Fruit fly (Drosophila melanogaster) whole organism, embryonic: ENCODE measurements around the gene Moca-cyp.

Source experiments
- Atf6 ChIP-seq: fragments of 200-800 bp; sonication (Bioruptor generic); IDR thresholded peaks from 2 replicates; pipeline ENCODE4 v1.3.6; 2022; ENCODE audit warnings: missing biosample characterization, missing genetic modification characterization
- BEAF-32 ChIP-seq: fragments of 200-800 bp; sonication (Bioruptor generic); optimal IDR thresholded peaks from 3 replicates; lab custom pipeline; 2017; ENCODE audit warnings: missing biosample characterization, missing genetic modification characterization, mild to moderate bottlenecking, moderate library complexity, missing genetic modification reagents
- CG10209 ChIP-seq: fragments of 200-800 bp; sonication (Bioruptor generic); optimal IDR thresholded peaks from 3 replicates; lab custom pipeline; 2017; ENCODE audit warnings: missing biosample characterization, mild to moderate bottlenecking, missing genetic modification characterization, missing genetic modification reagents
- CG10321 ChIP-seq: fragments of 200-800 bp; sonication (Bioruptor generic); IDR thresholded peaks from 2 replicates; pipeline ENCODE4 v1.3.6; 2022; ENCODE audit warnings: missing biosample characterization, missing genetic modification characterization
- CG10654 ChIP-seq: fragments of 200-800 bp; sonication (Bioruptor generic); optimal IDR thresholded peaks from 2 replicates; lab custom pipeline; 2016; ENCODE audit warnings: missing biosample characterization, missing genetic modification characterization
- CG11456 ChIP-seq: fragments of 200-800 bp; sonication (Bioruptor generic); IDR thresholded peaks from 3 replicates; pipeline ENCODE4 v1.3.6; 2022; ENCODE audit warnings: missing biosample characterization, missing genetic modification characterization
- CG12942 ChIP-seq: fragments of 200-800 bp; sonication (Bioruptor generic); optimal IDR thresholded peaks from 3 replicates; lab custom pipeline; 2016; ENCODE audit warnings: missing biosample characterization, missing genetic modification characterization
- CG13894 ChIP-seq: fragments of 200-800 bp; sonication (Bioruptor generic); optimal IDR thresholded peaks from 3 replicates; lab custom pipeline; 2018; ENCODE audit warnings: missing biosample characterization, mild to moderate bottlenecking, missing genetic modification characterization, moderate library complexity
- CG14710 ChIP-seq: fragments of 200-800 bp; sonication (Bioruptor generic); optimal IDR thresholded peaks from 3 replicates; lab custom pipeline; 2019; ENCODE audit warnings: missing biosample characterization, mild to moderate bottlenecking, missing genetic modification characterization, moderate library complexity
- CG17328 ChIP-seq: fragments of 200-800 bp; sonication (Bioruptor generic); IDR thresholded peaks from 2 replicates; pipeline ENCODE4 v1.3.6; 2022; ENCODE audit warnings: missing biosample characterization, missing genetic modification characterization
- CG1792 ChIP-seq: fragments of 200-800 bp; sonication (Bioruptor generic); optimal IDR thresholded peaks from 2 replicates; lab custom pipeline; 2016; ENCODE audit warnings: missing biosample characterization, missing genetic modification characterization
- CG3281 ChIP-seq: fragments of 200-800 bp; sonication (Bioruptor generic); optimal IDR thresholded peaks from 3 replicates; lab custom pipeline; 2017; ENCODE audit warnings: missing biosample characterization, mild to moderate bottlenecking, missing genetic modification characterization
- CG3847 ChIP-seq: fragments of 200-800 bp; sonication (Bioruptor generic); IDR thresholded peaks from 2 replicates; pipeline ENCODE4 v1.3.6; 2022; ENCODE audit warnings: missing biosample characterization, missing genetic modification characterization
- CG4328 ChIP-seq: fragments of 200-800 bp; sonication (Bioruptor generic); optimal IDR thresholded peaks from 3 replicates; lab custom pipeline; 2017; ENCODE audit warnings: missing biosample characterization, missing genetic modification reagents, missing genetic modification characterization
- CG9797 ChIP-seq: fragments of 200-800 bp; sonication (Bioruptor generic); optimal IDR thresholded peaks from 3 replicates; lab custom pipeline; 2018; ENCODE audit warnings: missing biosample characterization, mild to moderate bottlenecking, missing genetic modification characterization
- CrebB ChIP-seq: fragments of 200-800 bp; sonication (Bioruptor generic); optimal IDR thresholded peaks from 3 replicates; lab custom pipeline; 2018; ENCODE audit warnings: missing biosample characterization, mild to moderate bottlenecking, missing genetic modification characterization
- Dip3 ChIP-seq: fragments of 200-800 bp; sonication (Bioruptor generic); optimal IDR thresholded peaks from 3 replicates; lab custom pipeline; 2016; ENCODE audit warnings: missing biosample characterization, missing genetic modification characterization
- NFAT ChIP-seq: fragments of 200-800 bp; sonication (Bioruptor generic); IDR thresholded peaks from 2 replicates; pipeline ENCODE4 v1.3.6; 2022; ENCODE audit warnings: missing biosample characterization, missing genetic modification characterization
- Neu2 ChIP-seq: fragments of 200-800 bp; sonication (Bioruptor generic); optimal IDR thresholded peaks from 3 replicates; lab custom pipeline; 2016; ENCODE audit warnings: missing biosample characterization, missing genetic modification characterization, borderline replicate concordance
- Oli ChIP-seq: fragments of 200-800 bp; sonication (Bioruptor generic); optimal IDR thresholded peaks from 2 replicates; lab custom pipeline; 2018; ENCODE audit warnings: missing biosample characterization, mild to moderate bottlenecking, missing genetic modification characterization, moderate library complexity
- Six4 ChIP-seq: fragments of 200-800 bp; sonication (Bioruptor generic); optimal IDR thresholded peaks from 2 replicates; lab custom pipeline; 2016; ENCODE audit warnings: missing biosample characterization, missing genetic modification characterization
- Vsx1 ChIP-seq: fragments of 200-800 bp; sonication (Bioruptor generic); optimal IDR thresholded peaks from 2 replicates; lab custom pipeline; 2017; ENCODE audit warnings: missing biosample characterization, mild to moderate bottlenecking, missing genetic modification characterization, missing genetic modification reagents
- Xbp1 ChIP-seq: fragments of 200-800 bp; sonication (Bioruptor generic); optimal IDR thresholded peaks from 3 replicates; lab custom pipeline; 2016; ENCODE audit warnings: missing biosample characterization, mild to moderate bottlenecking, missing genetic modification characterization
- abd-A ChIP-seq: fragments of 200-800 bp; sonication (Bioruptor generic); optimal IDR thresholded peaks from 3 replicates; lab custom pipeline; 2019; ENCODE audit warnings: missing biosample characterization, mild to moderate bottlenecking, missing genetic modification characterization, moderate library complexity
- cad ChIP-seq: fragments of >200 bp; optimal IDR thresholded peaks from 2 replicates; lab custom pipeline; 2017; ENCODE audit warnings: missing biosample characterization, missing genetic modification characterization
- cas ChIP-seq: fragments of 200-800 bp; sonication (Bioruptor generic); IDR thresholded peaks from 2 replicates; pipeline ENCODE4 v1.3.6; 2022; ENCODE audit warnings: missing biosample characterization, missing genetic modification characterization
- croc ChIP-seq: fragments of 200-800 bp; sonication (Bioruptor generic); conservative IDR thresholded peaks from 3 replicates; pipeline ENCODE4 v1.3.6; 2022; ENCODE audit warnings: missing biosample characterization, missing genetic modification characterization
- crol ChIP-seq: fragments of 200-800 bp; sonication (Bioruptor generic); IDR thresholded peaks from 2 replicates; pipeline ENCODE4 v1.3.6; 2022; ENCODE audit warnings: missing biosample characterization, missing genetic modification characterization
- ems ChIP-seq: fragments of 200-800 bp; sonication (Bioruptor generic); optimal IDR thresholded peaks from 3 replicates; lab custom pipeline; 2016; ENCODE audit warnings: missing biosample characterization, missing genetic modification characterization
- eve ChIP-seq, 2 experiments: fragments of >200 bp; optimal IDR thresholded peaks; 2 replicates each; lab custom pipeline; 2017; ENCODE audit warnings: missing biosample characterization in 2 of 2, missing genetic modification characterization in 2 of 2
- exex ChIP-seq: fragments of 200-800 bp; sonication (Bioruptor generic); optimal IDR thresholded peaks from 4 replicates; lab custom pipeline; 2018; ENCODE audit warnings: missing biosample characterization, mild to moderate bottlenecking, missing genetic modification characterization, moderate library complexity
- fru ChIP-seq: fragments of >200 bp; optimal IDR thresholded peaks from 2 replicates; lab custom pipeline; 2017
- gcm ChIP-seq: fragments of 200-800 bp; sonication (Bioruptor generic); optimal IDR thresholded peaks from 2 replicates; lab custom pipeline; 2019; ENCODE audit warnings: missing biosample characterization, mild to moderate bottlenecking, missing genetic modification characterization, moderate library complexity
- gem ChIP-seq: fragments of 200-800 bp; sonication (Bioruptor generic); optimal IDR thresholded peaks from 2 replicates; lab custom pipeline; 2019; ENCODE audit warnings: missing biosample characterization, mild to moderate bottlenecking, missing genetic modification characterization, moderate library complexity
- gsb ChIP-seq: fragments of 200-800 bp; sonication (Bioruptor generic); IDR thresholded peaks from 2 replicates; pipeline ENCODE4 v1.3.6; 2022; ENCODE audit warnings: missing biosample characterization, missing genetic modification characterization
- ham ChIP-seq: fragments of 200-800 bp; sonication (Bioruptor generic); IDR thresholded peaks from 2 replicates; pipeline ENCODE4 v1.3.6; 2022; ENCODE audit warnings: missing biosample characterization, missing genetic modification characterization
- mirr ChIP-seq: fragments of 200-800 bp; sonication (Bioruptor generic); optimal IDR thresholded peaks from 3 replicates; lab custom pipeline; 2018; ENCODE audit warnings: missing biosample characterization, mild to moderate bottlenecking, missing genetic modification characterization
- nom ChIP-seq: fragments of 200-800 bp; sonication (Bioruptor generic); optimal IDR thresholded peaks from 2 replicates; lab custom pipeline; 2017; ENCODE audit warnings: missing biosample characterization, missing genetic modification characterization, mild to moderate bottlenecking, moderate library complexity, missing genetic modification reagents
- org-1 ChIP-seq: fragments of 200-800 bp; sonication (Bioruptor generic); optimal IDR thresholded peaks from 2 replicates; lab custom pipeline; 2017; ENCODE audit warnings: missing biosample characterization, missing genetic modification characterization
- pan ChIP-seq, 4 experiments: fragments of >200 bp in 3 of 4; fragments of 200-800 bp in 1 of 4; sonication (Bioruptor generic) in 1 of 4; optimal IDR thresholded peaks in 3 of 4; IDR thresholded peaks in 1 of 4; 2 replicates each; pipeline versions ENCODE4 v1.3.6 to Lab custom; 2017 to 2022; ENCODE audit warnings: missing biosample characterization in 2 of 4, missing genetic modification characterization in 2 of 4, mixed read lengths in 1 of 4
- pnt ChIP-seq: fragments of 200-800 bp; sonication (Bioruptor generic); optimal IDR thresholded peaks from 3 replicates; lab custom pipeline; 2016; ENCODE audit warnings: missing biosample characterization, missing genetic modification characterization
- psq ChIP-seq: fragments of 200-800 bp; sonication (Bioruptor generic); optimal IDR thresholded peaks from 2 replicates; lab custom pipeline; 2017; ENCODE audit warnings: missing biosample characterization, missing genetic modification characterization
- sd ChIP-seq: fragments of 200-800 bp; sonication (Bioruptor generic); optimal IDR thresholded peaks from 3 replicates; lab custom pipeline; 2018; ENCODE audit warnings: missing biosample characterization, mild to moderate bottlenecking, missing genetic modification characterization, moderate library complexity
- seq ChIP-seq: fragments of 200-800 bp; sonication (Bioruptor generic); IDR thresholded peaks from 2 replicates; pipeline ENCODE4 v1.3.6; 2022; ENCODE audit warnings: missing biosample characterization, missing genetic modification characterization
- sqz ChIP-seq: fragments of 200-800 bp; sonication (Bioruptor generic); optimal IDR thresholded peaks from 3 replicates; lab custom pipeline; 2018; ENCODE audit warnings: missing biosample characterization, mild to moderate bottlenecking, missing genetic modification characterization
- twi ChIP-seq: fragments of 200-800 bp; optimal IDR thresholded peaks from 2 replicates; lab custom pipeline; 2019; ENCODE audit warnings: missing biosample characterization, mild to moderate bottlenecking, missing genetic modification characterization, moderate library complexity
- tx ChIP-seq: fragments of 200-800 bp; sonication (Bioruptor generic); optimal IDR thresholded peaks from 2 replicates; lab custom pipeline; 2016; ENCODE audit warnings: missing biosample characterization, missing genetic modification characterization
- zen ChIP-seq: fragments of 200-800 bp; sonication (Bioruptor generic); optimal IDR thresholded peaks from 3 replicates; lab custom pipeline; 2018; ENCODE audit warnings: missing biosample characterization, mild to moderate bottlenecking, missing genetic modification characterization, moderate library complexity

The Moca-cyp gene

DNA sequence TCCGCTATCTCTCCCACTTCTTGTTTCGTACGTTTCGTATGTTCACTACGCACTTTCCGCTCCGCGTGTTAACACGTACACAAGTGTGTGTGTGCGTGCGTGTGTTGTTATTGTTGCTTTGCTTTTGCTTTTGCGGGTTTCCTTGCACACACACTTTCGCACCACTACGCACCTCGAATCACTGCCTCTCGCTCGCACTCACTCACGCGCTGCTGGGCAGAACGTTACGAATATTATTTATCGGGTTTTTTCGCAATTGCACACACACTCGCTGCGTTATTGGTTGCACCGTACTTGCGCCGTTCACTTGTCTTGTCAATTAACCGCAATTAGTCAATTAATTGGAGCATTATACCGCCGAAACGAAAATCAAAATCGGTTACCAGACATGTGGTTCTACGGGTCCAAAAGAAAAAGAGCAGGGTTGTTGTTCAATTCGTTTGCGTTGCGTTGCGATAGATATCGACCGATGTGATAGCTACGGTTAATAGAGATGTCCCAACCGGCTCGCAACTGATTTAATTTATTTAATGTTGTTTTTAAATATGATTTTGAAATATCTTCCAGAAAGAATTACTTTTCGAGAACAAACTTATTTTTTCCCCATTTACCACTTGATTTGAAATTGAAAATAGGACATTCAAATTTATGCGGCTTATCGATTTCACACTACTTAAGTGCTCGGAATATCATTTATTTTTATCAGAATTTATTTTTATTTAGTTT lies 3.9 kb upstream of the Moca-cyp start, which contains the start of gene larp (continued):
- TF ChIP-seq org-1 (GFP tag; lab: Kevin White, UChicago) (no peak), Atf6 (GFP tag; lab: Robert Waterston, UW) (peak; percentile 60; the same call in 1 of the 2 replicates), Xbp1 (GFP tag; lab: Kevin White, UChicago) (peak; percentile 83), CG1792 (GFP tag; lab: Kevin White, UChicago) (no peak), gem (tag; lab: Kevin White, UChicago) (peak; percentile 75), sqz (no peak), abd-A (tag; lab: Kevin White, UChicago) (no peak), Oli (tag; lab: Kevin White, UChicago) (peak; percentile 28), CG9797 (peak; percentile 39), CG17328 (GFP tag; lab: Robert Waterston, UW) (peak; percentile 70), Vsx1 (GFP tag; lab: Kevin White, UChicago) (no peak), crol (GFP tag; lab: Robert Waterston, UW) (0 out of 2 replicates have a peak, but pooled peaks have one; percentile 15), fru (lab: Kevin White, UChicago) (no peak), ham (no peak), BEAF-32 (GFP tag; lab: Kevin White, UChicago) (peak; percentile 97), zen (tag; lab: Kevin White, UChicago) (peak; percentile 20), nom (no peak), CG3281 (peak; percentile 98), eve (GFP tag; optimal IDR thresholded peaks at IDR 0.05; lab: Kevin White, UChicago) (no peak), CG10654 (GFP tag; lab: Kevin White, UChicago) (peak; percentile 57), CG10321 (GFP tag; lab: Robert Waterston, UW) (no peak; the same call in 1 of the 2 replicates), gcm (GFP tag; lab: Kevin White, UChicago) (peak; percentile 16), CG13894 (tag; lab: Kevin White, UChicago) (peak; percentile 74), psq (GFP tag; lab: Kevin White, UChicago) (peak; percentile 86), CG12942 (GFP tag; lab: Kevin White, UChicago) (peak; percentile 59), gsb (GFP tag; lab: Robert Waterston, UW) (no peak), Neu2 (no peak), ems (GFP tag; lab: Kevin White, UChicago) (peak; percentile 42), croc (GFP tag; lab: Robert Waterston, UW) (0 out of 3 replicates have a peak, but pooled peaks have one; percentile 18), CG14710 (peak; percentile 69), CrebB (no peak), CG4328 (GFP tag; lab: Kevin White, UChicago) (peak; percentile 11), CG11456 (GFP tag; lab: Robert Waterston, UW) (peak; percentile 83), Dip3 (GFP tag; lab: Kevin White, UChicago) (peak; percentile 69), pan (optimal IDR thresholded peaks at IDR 0.05; lab: Kevin White, UChicago) (no peak), pan (GFP tag; optimal IDR thresholded peaks at IDR 0.05 in 1 of 2, IDR thresholded peaks at IDR 0.05 in 1 of 2) (peak in 1 of 2 experiments; percentile 82), CG10209 (GFP tag; lab: Kevin White, UChicago) (peak; percentile 52), seq (GFP tag; lab: Robert Waterston, UW) (peak; percentile 75), sd (tag; lab: Kevin White, UChicago) (peak; percentile 23), cad (GFP tag; lab: Kevin White, UChicago) (no peak), NFAT (GFP tag; lab: Robert Waterston, UW) (peak; percentile 86), mirr (GFP tag; lab: Kevin White, UChicago) (no peak), cas (GFP tag; lab: Robert Waterston, UW) (peak; percentile 48; the same call in 1 of the 2 replicates), CG3847 (GFP tag; lab: Robert Waterston, UW) (peak; percentile 82), pnt (GFP tag; lab: Kevin White, UChicago) (peak; percentile 18), exex (tag; lab: Kevin White, UChicago) (peak; percentile 4), Six4 (GFP tag; lab: Kevin White, UChicago) (peak; percentile 25), tx (GFP tag; lab: Kevin White, UChicago) (peak; percentile 63), twi (tag; lab: Kevin White, UChicago) (peak; percentile 64)
